Worm (Caenorhabditis elegans): Measurements from ENCODE around the gene W06D12.6.
A peak's percentile ranks its signal among the peaks of the same experiment; 100 is the strongest.

Gene W06D12.6

ce11 chrV:17721709-17722108 lies 15.8 kb downstream of the W06D12.6 start (continued):
- 0 out of 2 replicates have a peak, but pooled peaks have one; percentile 52 for TF ChIP-seq pha-4 (GFP tag; IDR thresholded peaks at IDR 0.05)
- no peak for TF ChIP-seq pha-4 (tag; optimal IDR thresholded peaks at IDR 0.05)
- TF ChIP-seq hlh-11 (tag; optimal IDR thresholded peaks at IDR 0.05), result peak; percentile 91
- peak; percentile 53; the same call in 1 of the 2 replicates for TF ChIP-seq nhr-42 (GFP tag; IDR thresholded peaks at IDR 0.05)
- peak; percentile 78 for TF ChIP-seq nhr-77 (tag; optimal IDR thresholded peaks at IDR 0.05)

- no peak for TF ChIP-seq saeg-2 (GFP tag; IDR thresholded peaks at IDR 0.05)
- no peak for TF ChIP-seq Y75B8A.6 (GFP tag; IDR thresholded peaks at IDR 0.05)
- TF ChIP-seq ceh-44 (GFP tag; IDR thresholded peaks at IDR 0.05), result no peak
- TF ChIP-seq jun-1 (tag; optimal IDR thresholded peaks at IDR 0.05), result no peak
- no peak for TF ChIP-seq skn-1 (tag; optimal IDR thresholded peaks at IDR 0.05)
- no peak for TF ChIP-seq lin-1 (GFP tag; IDR thresholded peaks at IDR 0.05)
- no peak for TF ChIP-seq lin-29 (GFP tag; IDR thresholded peaks at IDR 0.05)
- TF ChIP-seq mxl-2 (GFP tag; conservative IDR thresholded peaks at IDR 0.05), result no peak
- TF ChIP-seq lin-38 (GFP tag; IDR thresholded peaks at IDR 0.05), result 0 out of 2 replicates have a peak, but pooled peaks have one; percentile 22
Observed at ce11 chrV:17722553-17722952, 16.6 kb downstream of the W06D12.6 start.

- TF ChIP-seq lin-13 (GFP tag; optimal IDR thresholded peaks at IDR 0.05), result no peak
- no peak for TF ChIP-seq daf-16 (GFP tag; optimal IDR thresholded peaks at IDR 0.05)
- TF ChIP-seq daf-16 (tag; optimal IDR thresholded peaks at IDR 0.05), result peak; percentile 91
- no peak for TF ChIP-seq lir-3 (tag; optimal IDR thresholded peaks at IDR 0.05)
- TF ChIP-seq nhr-11 (tag; optimal IDR thresholded peaks at IDR 0.05), result peak; percentile 3
- TF ChIP-seq zfp-3 (GFP tag; conservative IDR thresholded peaks at IDR 0.05), result no peak
- TF ChIP-seq hlh-11 (tag; optimal IDR thresholded peaks at IDR 0.05), result peak; percentile 29
- TF ChIP-seq duxl-1 (tag; optimal IDR thresholded peaks at IDR 0.05; ENCODE audit: poor library complexity), result no peak
- peak; percentile 36 for TF ChIP-seq nhr-28 (tag; optimal IDR thresholded peaks at IDR 0.05)
- no peak for TF ChIP-seq mxl-3 (GFP tag; optimal IDR thresholded peaks at IDR 0.05)
- no peak for TF ChIP-seq T26A8.4 (GFP tag; IDR thresholded peaks at IDR 0.05)
- TF ChIP-seq egl-27 (tag; optimal IDR thresholded peaks at IDR 0.05), result no peak
- no peak for TF ChIP-seq dmd-6 (GFP tag; IDR thresholded peaks at IDR 0.05)
Observed at ce11 chrV:17723142-17723781, 17.3 kb downstream of the W06D12.6 start.

ce11 chrV:17724704-17725103 lies 18.8 kb downstream of the W06D12.6 start, which contains the start of gene fat-5:
Gene fat-5, plus strand, starts transcription at chrV:17725004.
- no peak for TF ChIP-seq unc-39 (tag; optimal IDR thresholded peaks at IDR 0.05)
- TF ChIP-seq lin-1 (GFP tag; IDR thresholded peaks at IDR 0.05), result no peak
- peak; percentile 41 for TF ChIP-seq aha-1 (tag)

ce11 chrV:17728336-17728735 lies 22.4 kb downstream of the W06D12.6 start:
- TF ChIP-seq nhr-76 (tag; optimal IDR thresholded peaks at IDR 0.05), result no peak
- no peak for TF ChIP-seq aly-2 (tag; optimal IDR thresholded peaks at IDR 0.05)
- TF ChIP-seq cey-2 (tag; optimal IDR thresholded peaks at IDR 0.05; ENCODE audit: borderline replicate concordance, insufficient read depth), result no peak
- TF ChIP-seq mep-1 (tag; optimal IDR thresholded peaks at IDR 0.05), result no peak
- TF ChIP-seq nhr-48 (tag; optimal IDR thresholded peaks at IDR 0.05), result no peak
- no peak for TF ChIP-seq mdt-29 (GFP tag; IDR thresholded peaks at IDR 0.05)

All from whole organism, L4 larva.